Fruit fly (Drosophila melanogaster) whole organism, adult: ENCODE measurements around the gene grp.
A peak's percentile ranks its signal among the peaks of the same experiment; 100 is the strongest.

Experiments used
- CG11617 ChIP-seq: fragments of 200-800 bp; sonication (Bioruptor generic); optimal IDR thresholded peaks from 2 replicates; lab custom pipeline; 2017; ENCODE audit warnings: mild to moderate bottlenecking, missing biosample characterization, missing genetic modification reagents, missing genetic modification characterization
- CG12768 ChIP-seq: fragments of 200-800 bp; sonication (Bioruptor generic); optimal IDR thresholded peaks from 2 replicates; lab custom pipeline; 2017; ENCODE audit warnings: missing biosample characterization, missing genetic modification characterization, mild to moderate bottlenecking, moderate library complexity, missing genetic modification reagents
- CG14711 ChIP-seq: fragments of 200-800 bp; sonication (Bioruptor generic); optimal IDR thresholded peaks from 2 replicates; lab custom pipeline; 2018; ENCODE audit warnings: missing biosample characterization, mild to moderate bottlenecking, missing genetic modification characterization, moderate library complexity
- CG1620 ChIP-seq: fragments of 200-800 bp; sonication (Bioruptor generic); optimal IDR thresholded peaks from 2 replicates; lab custom pipeline; 2016; ENCODE audit warnings: missing biosample characterization, missing genetic modification characterization
- CG33017 ChIP-seq: fragments of 200-800 bp; sonication (Bioruptor generic); optimal IDR thresholded peaks from 2 replicates; lab custom pipeline; 2018; ENCODE audit warnings: missing biosample characterization, mild to moderate bottlenecking, missing genetic modification characterization, moderate library complexity
- CG5204 ChIP-seq: fragments of 200-800 bp; sonication (Bioruptor generic); optimal IDR thresholded peaks from 2 replicates; lab custom pipeline; 2016; ENCODE audit warnings: missing biosample characterization, missing genetic modification characterization
- CG7045 ChIP-seq: fragments of 200-800 bp; sonication (Bioruptor generic); optimal IDR thresholded peaks from 2 replicates; lab custom pipeline; 2017; ENCODE audit warnings: missing biosample characterization, mild to moderate bottlenecking, missing genetic modification characterization
- CG7101 ChIP-seq: fragments of 200-800 bp; sonication (Bioruptor generic); optimal IDR thresholded peaks from 2 replicates; lab custom pipeline; 2018; ENCODE audit warnings: missing biosample characterization, mild to moderate bottlenecking, missing genetic modification characterization, moderate library complexity
- Clk ChIP-seq: fragments of 200-800 bp; sonication (Bioruptor generic); optimal IDR thresholded peaks from 2 replicates; lab custom pipeline; 2017; ENCODE audit warnings: missing biosample characterization, missing genetic modification characterization
- Crg-1 ChIP-seq: fragments of 200-800 bp; sonication (Bioruptor generic); optimal IDR thresholded peaks from 2 replicates; lab custom pipeline; 2016; ENCODE audit warnings: missing biosample characterization, missing genetic modification characterization
- Hr96 ChIP-seq: fragments of 200-800 bp; sonication (Bioruptor generic); optimal IDR thresholded peaks from 2 replicates; lab custom pipeline; 2016; ENCODE audit warnings: missing biosample characterization, missing genetic modification characterization
- Mnt ChIP-seq: fragments of 200-800 bp; sonication (Bioruptor generic); optimal IDR thresholded peaks from 2 replicates; lab custom pipeline; 2016; ENCODE audit warnings: missing biosample characterization, mild to moderate bottlenecking, missing genetic modification characterization
- bab1 ChIP-seq: fragments of 200-800 bp; sonication (Bioruptor generic); optimal IDR thresholded peaks from 3 replicates; lab custom pipeline; 2019; ENCODE audit warnings: missing biosample characterization, mild to moderate bottlenecking, missing genetic modification characterization, moderate library complexity
- cic ChIP-seq: fragments of 200-800 bp; sonication (Bioruptor generic); optimal IDR thresholded peaks from 2 replicates; lab custom pipeline; 2017; ENCODE audit warnings: missing biosample characterization, mild to moderate bottlenecking, missing genetic modification characterization, moderate library complexity
- cnc ChIP-seq, 2 experiments: fragments of >200 bp; optimal IDR thresholded peaks; 2 replicates each; lab custom pipeline; 2017
- kay ChIP-seq: fragments of 200-800 bp; sonication (Bioruptor generic); peaks from one replicate; lab custom pipeline; 2016; ENCODE audit warnings: missing biosample characterization, missing genetic modification characterization, borderline replicate concordance
- ovo ChIP-seq: fragments of 200-800 bp; sonication (Bioruptor generic); optimal IDR thresholded peaks from 2 replicates; lab custom pipeline; 2016; ENCODE audit warnings: missing biosample characterization, missing genetic modification characterization
- pad ChIP-seq: fragments of 200-800 bp; sonication (Bioruptor generic); optimal IDR thresholded peaks from 3 replicates; lab custom pipeline; 2017; ENCODE audit warnings: missing biosample characterization, missing genetic modification characterization, mild to moderate bottlenecking, moderate library complexity, missing genetic modification reagents
- tj ChIP-seq: fragments of 200-800 bp; sonication (Bioruptor generic); optimal IDR thresholded peaks from 3 replicates; lab custom pipeline; 2017; ENCODE audit warnings: missing biosample characterization, mild to moderate bottlenecking, missing genetic modification characterization, moderate library complexity
- toe ChIP-seq: fragments of 200-800 bp; sonication (Bioruptor generic); optimal IDR thresholded peaks from 2 replicates; lab custom pipeline; 2016; ENCODE audit warnings: missing biosample characterization, missing genetic modification characterization

grp gene

DNA sequence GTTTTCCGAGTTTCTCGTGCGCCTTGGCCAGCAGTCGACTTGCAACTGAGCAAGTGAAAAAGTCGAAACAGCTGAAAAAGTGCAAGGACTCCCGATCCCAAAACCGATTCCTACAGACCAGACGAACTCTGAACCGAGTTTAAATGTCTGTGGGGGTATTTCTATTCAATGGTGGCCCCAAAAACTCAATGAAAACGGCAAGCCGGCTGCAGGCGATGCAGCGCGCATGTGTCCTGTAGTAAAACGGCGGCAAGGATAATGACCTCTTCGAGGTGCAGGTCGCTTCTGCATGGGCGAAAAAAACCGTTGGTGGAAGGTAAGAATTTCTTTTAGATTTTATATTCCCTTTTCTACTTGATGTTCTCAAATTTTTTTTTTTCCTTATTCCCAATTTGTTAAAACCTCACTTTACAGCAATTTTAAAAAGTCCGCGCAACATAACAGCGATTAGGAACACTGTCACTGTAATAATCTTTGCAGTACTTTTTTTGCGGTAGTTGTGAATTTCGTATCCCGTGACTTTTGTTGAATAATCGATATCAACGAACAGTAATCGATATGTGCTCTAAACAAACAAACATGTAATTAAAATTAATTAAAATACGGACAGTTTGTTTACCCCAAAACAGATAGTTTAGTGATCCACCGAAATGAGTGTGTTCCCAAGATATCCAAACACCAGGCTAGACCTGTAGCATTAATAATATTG is 3.0 kb upstream of the grp start, which contains the start of the genes Trpgamma and her:
TSS of gene Trpgamma (minus strand) at position 51 of the 709 bp plus-strand sequence.
TSS of gene her (plus strand) at position 535 of the 709 bp plus-strand sequence.
- peak; percentile 62 for TF ChIP-seq CG7101 (tag; lab: Kevin White, UChicago)
- TF ChIP-seq CG1620 (GFP tag; lab: Kevin White, UChicago) = peak; percentile 31
- no peak for TF ChIP-seq CG5204
- no peak for TF ChIP-seq Clk (GFP tag; lab: Kevin White, UChicago)
- no peak for TF ChIP-seq CG12768
- TF ChIP-seq CG11617 = no peak
- TF ChIP-seq CG14711 = peak; percentile 20
- TF ChIP-seq Crg-1 (GFP tag; lab: Kevin White, UChicago) = peak; percentile 53
- no peak for TF ChIP-seq cnc (optimal IDR thresholded peaks at IDR 0.05; lab: Kevin White, UChicago)
- peak; percentile 70 for TF ChIP-seq bab1 (GFP tag; lab: Kevin White, UChicago)
- peak; percentile 3 for TF ChIP-seq Hr96 (GFP tag; lab: Kevin White, UChicago)
- no peak for TF ChIP-seq kay
- TF ChIP-seq toe (GFP tag; lab: Kevin White, UChicago) = no peak
- TF ChIP-seq CG7045 (GFP tag; lab: Kevin White, UChicago) = no peak
- TF ChIP-seq Mnt = peak; percentile 26
- TF ChIP-seq tj = peak; percentile 40
- TF ChIP-seq ovo (GFP tag; lab: Kevin White, UChicago) = peak; percentile 15
- TF ChIP-seq cic (GFP tag; lab: Kevin White, UChicago) = no peak
- TF ChIP-seq pad (GFP tag; lab: Kevin White, UChicago) = no peak
- no peak for TF ChIP-seq CG33017

DNA sequence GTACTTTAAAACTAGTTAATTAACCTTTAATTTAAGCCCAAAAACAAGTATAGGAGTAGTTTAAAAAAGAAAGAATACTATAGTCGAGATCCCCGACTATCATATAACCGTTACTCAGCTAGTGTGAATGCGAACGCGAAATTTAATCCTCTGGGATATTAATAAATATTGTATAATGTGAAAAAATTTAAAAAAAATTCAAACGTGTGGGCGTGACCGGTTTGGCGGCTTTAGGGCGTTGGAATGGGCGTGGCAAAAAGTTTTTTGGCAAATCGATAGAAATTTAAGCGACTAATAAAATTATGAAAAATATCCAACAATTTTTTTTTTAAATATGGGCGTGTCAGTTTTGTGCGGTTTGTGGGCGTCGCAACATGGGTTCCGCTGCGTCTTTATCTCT is 781 bp upstream of the grp start:
- TF ChIP-seq kay = no peak
- TF ChIP-seq CG33017 = no peak
- TF ChIP-seq ovo (GFP tag; lab: Kevin White, UChicago) = no peak
- no peak for TF ChIP-seq CG11617
- no peak for TF ChIP-seq Clk (GFP tag; lab: Kevin White, UChicago)
- no peak for TF ChIP-seq CG5204
- no peak for TF ChIP-seq pad (GFP tag; lab: Kevin White, UChicago)
- TF ChIP-seq toe (GFP tag; lab: Kevin White, UChicago) = no peak
- TF ChIP-seq Hr96 (GFP tag; lab: Kevin White, UChicago) = no peak
- TF ChIP-seq cnc (optimal IDR thresholded peaks at IDR 0.05; lab: Kevin White, UChicago) = no peak
- no peak for TF ChIP-seq CG14711
- TF ChIP-seq Mnt = no peak
- no peak for TF ChIP-seq Crg-1 (GFP tag; lab: Kevin White, UChicago)
- no peak for TF ChIP-seq CG12768
- no peak for TF ChIP-seq CG1620 (GFP tag; lab: Kevin White, UChicago)
- TF ChIP-seq bab1 (GFP tag; lab: Kevin White, UChicago) = no peak
- no peak for TF ChIP-seq CG7045 (GFP tag; lab: Kevin White, UChicago)

DNA sequence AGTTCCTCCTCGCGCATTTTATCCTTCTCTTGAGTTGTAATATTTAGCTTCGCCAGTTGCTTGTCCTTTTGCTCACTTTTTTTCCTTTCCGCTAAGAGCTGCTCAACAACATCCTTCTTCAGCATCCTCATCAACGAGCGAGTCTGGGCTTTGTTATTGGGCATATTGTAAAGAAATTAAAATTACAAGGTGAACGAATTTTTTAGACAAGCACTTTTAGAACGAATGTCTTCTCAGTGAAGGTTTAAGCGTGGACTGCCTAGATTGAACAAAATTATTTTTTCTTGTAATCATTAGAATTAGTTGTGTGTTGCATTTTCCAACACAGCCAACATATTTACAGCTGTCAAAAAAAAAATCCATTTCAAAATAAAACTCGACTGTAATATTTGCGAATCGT is 2.3 kb downstream of the grp start, which contains the start of gene CG33552:
TSS of gene CG33552 (plus strand) at position 301 of the 400 bp plus-strand sequence.
- TF ChIP-seq CG14711 (no peak), ovo (GFP tag; lab: Kevin White, UChicago) (no peak), Clk (GFP tag; lab: Kevin White, UChicago) (no peak), cnc (optimal IDR thresholded peaks at IDR 0.05; lab: Kevin White, UChicago) (no peak)

DNA sequence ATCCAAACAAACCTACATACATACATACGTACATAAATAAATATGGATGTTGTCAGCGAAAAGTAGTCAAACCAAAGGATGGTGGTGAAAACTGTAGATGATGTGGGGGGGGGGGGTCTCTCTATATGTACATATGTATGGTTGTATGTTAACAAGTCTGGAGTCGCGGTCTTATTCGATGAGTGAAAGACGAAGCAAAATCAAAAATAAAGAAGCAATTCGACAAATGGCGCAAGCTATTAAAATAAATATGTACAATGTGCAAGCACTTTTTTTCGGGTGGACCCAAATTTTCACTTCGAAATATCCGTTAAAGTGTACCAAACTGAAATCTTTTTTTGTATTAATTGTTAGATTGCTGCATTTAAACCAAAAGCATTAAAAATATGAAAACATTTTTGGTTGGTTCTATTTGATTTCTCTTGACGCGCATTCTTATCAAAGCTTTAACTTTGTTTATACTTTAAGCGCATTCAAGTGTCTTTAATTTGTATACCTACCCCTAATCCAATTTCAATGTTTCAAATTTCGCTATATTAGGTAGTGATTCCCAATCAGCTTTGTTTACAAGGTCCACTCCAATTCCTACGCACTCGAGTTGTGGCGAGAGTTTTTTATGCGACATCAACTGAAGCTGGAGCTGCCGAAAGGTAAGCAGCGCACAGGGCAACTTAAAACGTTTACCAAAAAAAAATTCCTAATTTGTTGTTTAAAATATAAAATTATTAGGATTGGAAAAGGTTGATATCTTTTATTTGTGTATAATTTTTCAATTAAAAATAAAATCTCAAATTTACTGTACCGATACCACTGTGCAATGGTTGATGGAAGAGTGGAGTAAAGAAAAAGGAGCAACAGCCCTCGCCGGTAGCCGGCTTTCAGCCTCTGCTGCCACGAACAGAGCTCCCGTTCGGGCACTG is 4.4 kb downstream of the grp start, which contains the start of gene CG31807:
TSS of gene CG31807 (minus strand) at position 51 of the 920 bp plus-strand sequence.
- peak; percentile 32 for TF ChIP-seq pad (GFP tag; lab: Kevin White, UChicago)
- peak; percentile 92 for TF ChIP-seq bab1 (GFP tag; lab: Kevin White, UChicago)
- TF ChIP-seq Hr96 (GFP tag; lab: Kevin White, UChicago) = peak; percentile 45
- no peak for TF ChIP-seq cnc (optimal IDR thresholded peaks at IDR 0.05; lab: Kevin White, UChicago)
- peak; percentile 74 for TF ChIP-seq tj
- TF ChIP-seq CG11617 = peak; percentile 19
- peak; percentile 6 for TF ChIP-seq kay
- no peak for TF ChIP-seq CG5204
- peak; percentile 64 for TF ChIP-seq CG7101 (tag; lab: Kevin White, UChicago)
- peak; percentile 46 for TF ChIP-seq CG14711

DNA sequence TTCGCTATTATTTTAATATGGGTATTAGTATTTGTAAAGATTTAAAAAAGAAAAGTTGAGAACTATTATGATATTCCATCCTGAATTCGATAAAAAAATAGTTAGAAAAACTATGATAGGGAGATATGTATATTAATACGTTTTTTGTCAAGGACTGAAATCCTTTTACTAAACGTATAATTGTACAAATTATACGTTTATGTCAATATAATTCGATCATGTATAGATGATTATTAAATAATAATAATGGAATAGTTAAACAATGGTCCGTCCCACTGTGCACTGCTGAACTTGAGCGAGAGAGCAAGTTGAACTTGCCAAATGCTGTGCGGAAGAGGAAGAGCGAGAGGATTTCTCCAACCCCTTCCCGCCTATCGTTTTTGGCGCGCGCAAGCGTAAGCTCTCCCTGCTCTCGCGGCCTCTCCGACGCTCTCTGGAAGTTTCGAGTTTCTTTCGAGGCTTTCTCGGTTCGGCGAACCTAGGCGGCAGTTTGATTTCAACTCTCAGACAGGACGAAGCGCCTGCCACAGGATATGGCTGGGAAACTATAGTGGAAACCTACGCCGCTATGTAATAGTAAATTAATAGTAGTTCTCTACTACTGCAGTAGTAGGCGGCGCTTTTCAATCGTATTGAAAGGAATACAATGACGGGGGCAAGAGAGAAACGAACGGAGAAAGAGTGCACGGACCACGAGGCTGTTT is 5.2 kb downstream of the grp start:
- TF ChIP-seq Mnt (no peak), tj (peak; percentile 2), CG11617 (peak; percentile 10), toe (GFP tag; lab: Kevin White, UChicago) (no peak), CG7045 (GFP tag; lab: Kevin White, UChicago) (no peak), CG33017 (no peak), Hr96 (GFP tag; lab: Kevin White, UChicago) (no peak), CG14711 (peak; percentile 39), CG5204 (no peak), ovo (GFP tag; lab: Kevin White, UChicago) (no peak), bab1 (GFP tag; lab: Kevin White, UChicago) (peak; percentile 38), cnc (optimal IDR thresholded peaks at IDR 0.05; lab: Kevin White, UChicago) (no peak), kay (peak; percentile 28), Crg-1 (GFP tag; lab: Kevin White, UChicago) (no peak), CG1620 (GFP tag; lab: Kevin White, UChicago) (no peak), CG12768 (no peak), Clk (GFP tag; lab: Kevin White, UChicago) (no peak), CG7101 (tag; lab: Kevin White, UChicago) (peak; percentile 40), cic (GFP tag; lab: Kevin White, UChicago) (peak; percentile 25), pad (GFP tag; lab: Kevin White, UChicago) (peak; percentile 4)
